Worm (Caenorhabditis elegans) whole organism, young adult: ENCODE measurements around the gene F11A5.16.

Experiments
- C17E4.6 ChIP-seq: fragments of 200-800 bp; sonication (Bioruptor generic); IDR thresholded peaks from 2 replicates; pipeline ENCODE4 v1.3.6; 2022; ENCODE audit warnings: missing genetic modification reagents, missing genetic modification characterization, missing compliant biosample characterization
- F33H1.4 ChIP-seq: fragments of 200-800 bp; sonication (Bioruptor generic); IDR thresholded peaks from 2 replicates; pipeline ENCODE4 v1.3.6; 2022; ENCODE audit warnings: missing genetic modification reagents, missing genetic modification characterization, missing compliant biosample characterization
- F37B4.10 ChIP-seq: fragments of 200-800 bp; sonication (Bioruptor generic); IDR thresholded peaks from 2 replicates; pipeline ENCODE4 v1.3.6; 2022; ENCODE audit warnings: missing genetic modification characterization, missing compliant biosample characterization
- T26A5.8 ChIP-seq: sonication (generic microtip); optimal IDR thresholded peaks from 2 replicates; lab custom pipeline; 2016; ENCODE audit warnings: missing genetic modification characterization, missing compliant biosample characterization
- Y53F4B.3 ChIP-seq: fragments of 200-800 bp; sonication (Bioruptor generic); IDR thresholded peaks from 2 replicates; pipeline ENCODE4 v1.3.6; 2022; ENCODE audit warnings: missing genetic modification reagents, missing genetic modification characterization, missing compliant biosample characterization
- Y53G8AR.9 ChIP-seq: fragments of 200-800 bp; sonication (Bioruptor generic); conservative IDR thresholded peaks from 2 replicates; pipeline ENCODE4 v1.3.6; 2022; ENCODE audit warnings: missing genetic modification reagents, missing genetic modification characterization, missing compliant biosample characterization
- Y56A3A.18 ChIP-seq: fragments of 200-800 bp; sonication (Bioruptor generic); IDR thresholded peaks from 2 replicates; pipeline ENCODE4 v1.3.6; 2022; ENCODE audit warnings: missing genetic modification reagents, missing genetic modification characterization, missing compliant biosample characterization
- akir-1 ChIP-seq: fragments of 200-800 bp; sonication (Bioruptor generic); optimal IDR thresholded peaks from 2 replicates; lab custom pipeline; 2018; ENCODE audit warnings: mild to moderate bottlenecking, missing genetic modification characterization, moderate library complexity, missing compliant biosample characterization
- aptf-2 ChIP-seq: fragments of 200-800 bp; sonication (Bioruptor generic); conservative IDR thresholded peaks from 2 replicates; pipeline ENCODE4 v1.3.6; 2022; ENCODE audit warnings: missing genetic modification reagents, missing genetic modification characterization, missing compliant biosample characterization
- atf-7 ChIP-seq: sonication (generic microtip); optimal IDR thresholded peaks from 2 replicates; lab custom pipeline; 2017; ENCODE audit warnings: mild to moderate bottlenecking, missing genetic modification characterization, missing compliant biosample characterization
- attf-3 ChIP-seq: fragments of 200-800 bp; sonication (Bioruptor generic); conservative IDR thresholded peaks from 2 replicates; pipeline ENCODE4 v1.3.6; 2022; ENCODE audit warnings: missing genetic modification reagents, missing genetic modification characterization, missing compliant biosample characterization
- attf-5 ChIP-seq: fragments of 200-800 bp; sonication (Bioruptor generic); optimal IDR thresholded peaks from 2 replicates; lab custom pipeline; 2018; ENCODE audit warnings: mild to moderate bottlenecking, missing genetic modification characterization, missing compliant biosample characterization
- cebp-1 ChIP-seq, 2 experiments: fragments of 200-800 bp in 1 of 2; sonication (Bioruptor generic) in 1 of 2; sonication (generic microtip) in 1 of 2; IDR thresholded peaks in 1 of 2; optimal IDR thresholded peaks in 1 of 2; 2 replicates each; pipeline versions ENCODE4 v1.3.6 to Lab custom; 2017 to 2022; ENCODE audit warnings: missing compliant biosample characterization in 2 of 2, missing genetic modification characterization in 2 of 2, mild to moderate bottlenecking in 1 of 2, missing genetic modification reagents in 1 of 2, moderate library complexity in 1 of 2
- cebp-2 ChIP-seq: fragments of 200-800 bp; sonication (Bioruptor generic); IDR thresholded peaks from 2 replicates; pipeline ENCODE4 v1.3.6; 2022; ENCODE audit warnings: missing genetic modification characterization, missing compliant biosample characterization
- ceh-58 ChIP-seq: fragments of 200-800 bp; sonication (Bioruptor generic); IDR thresholded peaks from 2 replicates; pipeline ENCODE4 v1.3.6; 2022; ENCODE audit warnings: missing genetic modification characterization, missing compliant biosample characterization
- dpff-1 ChIP-seq: sonication (generic microtip); optimal IDR thresholded peaks from 2 replicates; lab custom pipeline; 2017; ENCODE audit warnings: mild to moderate bottlenecking, missing genetic modification characterization, missing compliant biosample characterization
- egl-44 ChIP-seq: fragments of 200-800 bp; sonication (Bioruptor generic); IDR thresholded peaks from 2 replicates; pipeline ENCODE4 v1.3.6; 2022; ENCODE audit warnings: missing genetic modification reagents, missing genetic modification characterization, missing compliant biosample characterization
- egrh-3 ChIP-seq: fragments of 200-800 bp; sonication (Bioruptor generic); IDR thresholded peaks from 2 replicates; pipeline ENCODE4 v1.3.6; 2022; ENCODE audit warnings: missing genetic modification reagents, missing genetic modification characterization, missing compliant biosample characterization
- hlh-12 ChIP-seq: sonication (generic microtip); optimal IDR thresholded peaks from 2 replicates; lab custom pipeline; 2016; ENCODE audit warnings: missing genetic modification characterization, missing compliant biosample characterization
- hlh-26 ChIP-seq: fragments of 200-800 bp; sonication (Bioruptor generic); conservative IDR thresholded peaks from 2 replicates; pipeline ENCODE4 v1.3.6; 2022; ENCODE audit warnings: missing genetic modification reagents, missing genetic modification characterization, missing compliant biosample characterization
- hmg-1.2 ChIP-seq: fragments of 200-800 bp; sonication (Bioruptor generic); IDR thresholded peaks from 2 replicates; pipeline ENCODE4 v1.3.6; 2022; ENCODE audit warnings: missing genetic modification reagents, missing genetic modification characterization, missing compliant biosample characterization
- madf-10 ChIP-seq: sonication (generic microtip); optimal IDR thresholded peaks from 2 replicates; lab custom pipeline; 2016; ENCODE audit warnings: mild to moderate bottlenecking, missing genetic modification characterization, missing compliant biosample characterization
- mxl-1 ChIP-seq: sonication (generic microtip); optimal IDR thresholded peaks from 2 replicates; lab custom pipeline; 2016; ENCODE audit warnings: missing genetic modification characterization, missing compliant biosample characterization
- nfya-2 ChIP-seq: fragments of 200-800 bp; sonication (Bioruptor generic); IDR thresholded peaks from 2 replicates; pipeline ENCODE4 v1.3.6; 2022; ENCODE audit warnings: missing genetic modification reagents, missing genetic modification characterization, missing compliant biosample characterization
- nfyb-1 ChIP-seq: fragments of 200-800 bp; sonication (Bioruptor generic); IDR thresholded peaks from 2 replicates; pipeline ENCODE4 v1.3.6; 2022; ENCODE audit warnings: missing genetic modification reagents, missing genetic modification characterization, missing compliant biosample characterization
- rcor-1 ChIP-seq: fragments of 200-800 bp; sonication (Bioruptor generic); IDR thresholded peaks from 2 replicates; pipeline ENCODE4 v1.3.6; 2022; ENCODE audit warnings: missing genetic modification reagents, missing genetic modification characterization, missing compliant biosample characterization
- rec-8 ChIP-seq, 2 experiments: sonication (generic microtip); optimal IDR thresholded peaks; 2 replicates each; lab custom pipeline; 2016; ENCODE audit warnings: mild to moderate bottlenecking in 2 of 2, missing genetic modification characterization in 2 of 2, missing genetic modification reagents in 2 of 2, missing genotype in 2 of 2, missing biosample characterization in 1 of 2, missing compliant biosample characterization in 1 of 2, moderate library complexity in 1 of 2
- sdz-38 ChIP-seq: sonication (generic microtip); optimal IDR thresholded peaks from 2 replicates; lab custom pipeline; 2016; ENCODE audit warnings: missing genotype, missing genetic modification characterization, missing compliant biosample characterization
- sea-2 ChIP-seq: fragments of 200-800 bp; sonication (Bioruptor generic); IDR thresholded peaks from 2 replicates; pipeline ENCODE4 v1.3.6; 2022; ENCODE audit warnings: missing genetic modification characterization, missing compliant biosample characterization
- snpc-1.1 ChIP-seq: sonication (generic microtip); optimal IDR thresholded peaks from 2 replicates; lab custom pipeline; 2017; ENCODE audit warnings: missing genetic modification characterization, mild to moderate bottlenecking, missing compliant biosample characterization, antibody characterized with exemption, moderate library complexity, missing genotype, missing genetic modification reagents; ENCODE audit not compliant: insufficient read depth
- snpc-4 ChIP-seq, 5 experiments: fragments of 150-350 bp in 1 of 5; sonication (generic microtip) in 4 of 5; optimal IDR thresholded peaks; 2 replicates each; lab custom pipeline; 2014 to 2018; ENCODE audit warnings: missing genetic modification characterization in 5 of 5, missing biosample characterization in 3 of 5, antibody characterized with exemption in 2 of 5, mild to moderate bottlenecking in 2 of 5, missing compliant biosample characterization in 2 of 5, missing genotype in 2 of 5, moderate library complexity in 2 of 5, missing genetic modification reagents in 1 of 5
- tbp1 ChIP-seq: fragments of 200-800 bp; sonication (Bioruptor generic); optimal IDR thresholded peaks from 2 replicates; lab custom pipeline; 2018; ENCODE audit warnings: mild to moderate bottlenecking, missing genetic modification characterization, missing compliant biosample characterization
- tbx-9 ChIP-seq: sonication (generic microtip); optimal IDR thresholded peaks from 2 replicates; lab custom pipeline; 2016; ENCODE audit warnings: borderline replicate concordance, missing genetic modification characterization, inconsistent platforms, missing compliant biosample characterization
- unc-130 ChIP-seq: sonication (generic microtip); optimal IDR thresholded peaks from 2 replicates; lab custom pipeline; 2016; ENCODE audit warnings: missing genetic modification reagents, missing genetic modification characterization, missing compliant biosample characterization
- xnd-1 ChIP-seq: sonication (generic microtip); optimal IDR thresholded peaks from 2 replicates; lab custom pipeline; 2016; ENCODE audit warnings: missing genotype, missing genetic modification reagents, missing genetic modification characterization, missing compliant biosample characterization
- zim-3 ChIP-seq: sonication (generic microtip); optimal IDR thresholded peaks from 2 replicates; lab custom pipeline; 2017; ENCODE audit warnings: mild to moderate bottlenecking, missing genetic modification characterization, moderate library complexity, missing compliant biosample characterization
- ztf-18 ChIP-seq: sonication (generic microtip); optimal IDR thresholded peaks from 2 replicates; lab custom pipeline; 2016; ENCODE audit warnings: missing genotype, mild to moderate bottlenecking, missing genetic modification characterization, missing compliant biosample characterization
- ztf-25 ChIP-seq: fragments of 200-800 bp; sonication (Bioruptor generic); IDR thresholded peaks from 2 replicates; pipeline ENCODE4 v1.3.6; 2022; ENCODE audit warnings: missing genetic modification reagents, missing genetic modification characterization, missing compliant biosample characterization
- ztf-6 ChIP-seq: fragments of 200-800 bp; sonication (Bioruptor generic); IDR thresholded peaks from 2 replicates; pipeline ENCODE4 v1.3.6; 2022; ENCODE audit warnings: missing genetic modification reagents, missing genetic modification characterization, missing compliant biosample characterization

The F11A5.16 gene

DNA sequence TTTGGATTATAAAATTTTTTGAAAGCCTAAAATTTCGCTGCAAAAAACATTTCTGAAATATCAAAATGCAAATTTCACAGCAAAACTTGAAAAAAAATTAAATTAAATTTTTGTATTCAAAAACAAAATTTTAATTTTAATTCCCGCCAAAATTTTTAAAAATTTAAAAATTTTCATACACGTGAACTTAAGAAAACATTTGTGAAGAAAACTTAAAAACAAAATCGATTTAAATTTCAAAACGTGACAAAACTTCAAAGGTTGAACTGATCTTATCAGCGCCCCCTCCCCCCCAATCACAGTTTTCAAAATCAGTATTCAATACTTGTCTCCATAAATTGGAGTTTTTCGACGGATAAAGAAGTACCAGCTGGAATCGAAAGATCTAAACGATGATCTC, 26.5 kb downstream of the F11A5.16 start, which contains the start of gene F21H7.5:
Gene F21H7.5, plus strand, starts transcription at position 301 of the 400 bp plus-strand sequence.
- no peak for TF ChIP-seq snpc-4 (GFP tag; optimal IDR thresholded peaks at IDR 0.05; lab: Kevin White, UChicago)
- no peak for TF ChIP-seq snpc-4 (tag; optimal IDR thresholded peaks at IDR 0.05; lab: Kevin White, UChicago)
- TF ChIP-seq rcor-1 (GFP tag; lab: Robert Waterston, UW), result no peak
- TF ChIP-seq snpc-1.1 (tag; lab: Kevin White, UChicago), result no peak
- TF ChIP-seq rec-8 (tag; optimal IDR thresholded peaks at IDR 0.05; lab: Kevin White, UChicago), result no peak
- no peak for TF ChIP-seq Y53G8AR.9 (GFP tag; lab: Robert Waterston, UW)
- no peak for TF ChIP-seq dpff-1
- TF ChIP-seq aptf-2 (GFP tag; lab: Robert Waterston, UW), result no peak
- no peak for TF ChIP-seq attf-5 (GFP tag; lab: Kevin White, UChicago)
- TF ChIP-seq C17E4.6 (GFP tag; lab: Robert Waterston, UW), result no peak
- TF ChIP-seq unc-130, result no peak
- TF ChIP-seq madf-10 (tag; lab: Kevin White, UChicago), result no peak
- TF ChIP-seq ztf-6, result no peak
- TF ChIP-seq tbp1 (GFP tag; lab: Kevin White, UChicago), result no peak
- no peak for TF ChIP-seq akir-1 (GFP tag; lab: Kevin White, UChicago)
- no peak for TF ChIP-seq hmg-1.2
- TF ChIP-seq nfyb-1, result no peak
- no peak for TF ChIP-seq egrh-3 (GFP tag; lab: Robert Waterston, UW)
- TF ChIP-seq, all 124 proteins: peak for 0

DNA sequence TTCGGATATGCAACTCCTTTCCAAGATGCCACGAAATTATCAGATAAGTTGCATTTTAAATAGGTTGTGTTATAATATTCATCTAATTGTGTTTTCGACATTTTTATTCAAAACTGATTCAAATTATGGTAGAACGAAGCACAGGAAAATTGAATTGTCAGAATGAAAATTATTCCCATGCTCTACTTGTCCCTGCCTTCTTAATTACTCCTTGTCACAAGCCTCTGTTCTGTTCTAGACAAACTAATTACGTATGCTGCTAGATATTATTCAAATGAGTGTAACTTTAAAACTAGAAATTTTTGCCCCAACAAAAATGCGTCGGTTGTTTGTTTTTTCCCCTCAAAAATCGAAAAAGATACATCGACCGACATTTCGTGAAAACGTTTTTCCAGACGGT, 33.3 kb downstream of the F11A5.16 start, which contains the start of gene srh-104:
Gene srh-104, minus strand, starts transcription at position 101 of the 400 bp plus-strand sequence.
- TF ChIP-seq hlh-12 (no peak), sea-2 (GFP tag; lab: Robert Waterston, UW) (no peak), cebp-2 (GFP tag; lab: Robert Waterston, UW) (no peak), Y53F4B.3 (GFP tag; lab: Robert Waterston, UW) (no peak), atf-7 (tag; lab: Kevin White, UChicago) (no peak), xnd-1 (tag; lab: Kevin White, UChicago) (no peak), Y56A3A.18 (GFP tag; lab: Robert Waterston, UW) (no peak), nfyb-1 (no peak), tbx-9 (tag; lab: Kevin White, UChicago) (no peak), T26A5.8 (tag; lab: Kevin White, UChicago) (no peak), egrh-3 (GFP tag; lab: Robert Waterston, UW) (no peak)

- TF ChIP-seq nfyb-1 (no peak), F33H1.4 (no peak), cebp-1 (GFP tag; IDR thresholded peaks at IDR 0.05; lab: Robert Waterston, UW) (no peak), cebp-1 (tag; optimal IDR thresholded peaks at IDR 0.05; lab: Kevin White, UChicago) (no peak), aptf-2 (GFP tag; lab: Robert Waterston, UW) (no peak), egl-44 (GFP tag; lab: Robert Waterston, UW) (no peak), xnd-1 (tag; lab: Kevin White, UChicago) (no peak), ceh-58 (no peak)
Measured at ce11 chrV:16246579-16246978, 35.8 kb downstream of the F11A5.16 start, which contains the start of gene srh-95. Gene srh-95 (plus strand): TSS chrV:16246879.

- TF ChIP-seq zim-3 (tag; lab: Kevin White, UChicago) (no peak), nfya-2 (GFP tag; lab: Robert Waterston, UW) (no peak), ceh-58 (no peak), attf-3 (no peak), hlh-26 (GFP tag; lab: Robert Waterston, UW) (no peak), F37B4.10 (no peak), ztf-25 (no peak), sdz-38 (tag; lab: Kevin White, UChicago) (no peak), atf-7 (tag; lab: Kevin White, UChicago) (no peak), mxl-1 (no peak), attf-5 (GFP tag; lab: Kevin White, UChicago) (no peak), snpc-4 (GFP tag; optimal IDR thresholded peaks at IDR 0.05; lab: Kevin White, UChicago) (no peak), snpc-4 (tag; optimal IDR thresholded peaks at IDR 0.05; lab: Kevin White, UChicago) (no peak), ztf-18 (tag; lab: Kevin White, UChicago) (no peak)
Measured at ce11 chrV:16249105-16249504, 38.4 kb downstream of the F11A5.16 start.
